Fruit fly (Drosophila melanogaster): ENCODE measurements around the gene CG1750.

dm6 chr3R:31263934-31264333, 9.2 kb upstream of the CG1750 start:
- TF ChIP-seq CG1603 (tag; optimal IDR thresholded peaks at IDR 0.05) (no peak), cato (GFP tag; optimal IDR thresholded peaks at IDR 0.05; ENCODE audit: borderline replicate concordance) (no peak), pros (GFP tag; optimal IDR thresholded peaks at IDR 0.05) (no peak), phol (tag; optimal IDR thresholded peaks at IDR 0.05) (no peak)

Data from whole organism, embryonic.